Worm (Caenorhabditis elegans) whole organism, young adult: Measurements from ENCODE around the gene lido-17.

Source experiments
- B0019.2 ChIP-seq: fragments of 200-800 bp; sonication (Bioruptor generic); conservative IDR thresholded peaks from 2 replicates; pipeline ENCODE4 v1.3.6; 2022; ENCODE audit warnings: missing genetic modification reagents, missing genetic modification characterization, missing compliant biosample characterization
- F49E8.2 ChIP-seq: sonication (generic microtip); optimal IDR thresholded peaks from 3 replicates; lab custom pipeline; 2017; ENCODE audit warnings: missing genetic modification characterization, mild to moderate bottlenecking, missing compliant biosample characterization, antibody characterized with exemption, moderate library complexity; ENCODE audit not compliant: insufficient read depth
- F57A8.1 ChIP-seq: fragments of 200-800 bp; sonication (Bioruptor generic); optimal IDR thresholded peaks from 2 replicates; lab custom pipeline; 2018; ENCODE audit warnings: mild to moderate bottlenecking, missing genetic modification characterization, moderate library complexity, missing compliant biosample characterization
- Y53F4B.3 ChIP-seq: fragments of 200-800 bp; sonication (Bioruptor generic); IDR thresholded peaks from 2 replicates; pipeline ENCODE4 v1.3.6; 2022; ENCODE audit warnings: missing genetic modification reagents, missing genetic modification characterization, missing compliant biosample characterization
- Y95B8A.8 ChIP-seq: fragments of 200-800 bp; sonication (Bioruptor generic); IDR thresholded peaks from 2 replicates; pipeline ENCODE4 v1.3.6; 2022; ENCODE audit warnings: missing genetic modification reagents, missing genetic modification characterization, missing compliant biosample characterization
- ama-1 ChIP-seq, 3 experiments: fragments of 150-350 bp in 1 of 3; sonication (generic microtip) in 2 of 3; optimal IDR thresholded peaks; 2 replicates each; lab custom pipeline; 2014 to 2018; ENCODE audit warnings: missing biosample characterization in 2 of 3, missing genetic modification characterization in 2 of 3, missing genetic modification reagents in 2 of 3
- aptf-2 ChIP-seq: fragments of 200-800 bp; sonication (Bioruptor generic); conservative IDR thresholded peaks from 2 replicates; pipeline ENCODE4 v1.3.6; 2022; ENCODE audit warnings: missing genetic modification reagents, missing genetic modification characterization, missing compliant biosample characterization
- athp-1 ChIP-seq: sonication (generic microtip); optimal IDR thresholded peaks from 2 replicates; lab custom pipeline; 2017; ENCODE audit warnings: mild to moderate bottlenecking, missing genetic modification characterization, missing compliant biosample characterization
- attf-6 ChIP-seq: fragments of 200-800 bp; sonication (Bioruptor generic); IDR thresholded peaks from 2 replicates; pipeline ENCODE4 v1.3.6; 2022; ENCODE audit warnings: missing genetic modification reagents, missing genetic modification characterization, missing compliant biosample characterization
- cebp-2 ChIP-seq: fragments of 200-800 bp; sonication (Bioruptor generic); IDR thresholded peaks from 2 replicates; pipeline ENCODE4 v1.3.6; 2022; ENCODE audit warnings: missing genetic modification characterization, missing compliant biosample characterization
- die-1 ChIP-seq: sonication (generic microtip); optimal IDR thresholded peaks from 2 replicates; lab custom pipeline; 2016; ENCODE audit warnings: missing genotype, mild to moderate bottlenecking, missing genetic modification characterization, missing compliant biosample characterization
- dpff-1 ChIP-seq: sonication (generic microtip); optimal IDR thresholded peaks from 2 replicates; lab custom pipeline; 2017; ENCODE audit warnings: mild to moderate bottlenecking, missing genetic modification characterization, missing compliant biosample characterization
- hsf-1 ChIP-seq: fragments of 200-800 bp; sonication (Bioruptor generic); IDR thresholded peaks from 2 replicates; pipeline ENCODE4 v1.3.6; 2022; ENCODE audit warnings: missing genetic modification reagents, missing genetic modification characterization, missing compliant biosample characterization
- let-607 ChIP-seq, 2 experiments: fragments of 200-800 bp in 1 of 2; sonication (Bioruptor generic) in 1 of 2; sonication (generic microtip) in 1 of 2; optimal IDR thresholded peaks; 2 replicates each; lab custom pipeline; 2016 to 2018; ENCODE audit warnings: mild to moderate bottlenecking in 2 of 2, missing compliant biosample characterization in 2 of 2, missing genetic modification characterization in 2 of 2, moderate library complexity in 2 of 2, missing genotype in 1 of 2
- lin-40 ChIP-seq: sonication (generic microtip); optimal IDR thresholded peaks from 2 replicates; lab custom pipeline; 2016; ENCODE audit warnings: missing genetic modification characterization, mild to moderate bottlenecking, missing compliant biosample characterization, missing genotype, missing genetic modification reagents
- lsl-1 ChIP-seq: fragments of 200-800 bp; sonication (Bioruptor generic); optimal IDR thresholded peaks from 2 replicates; lab custom pipeline; 2018; ENCODE audit warnings: mild to moderate bottlenecking, missing genetic modification characterization, moderate library complexity, missing compliant biosample characterization
- madf-6 ChIP-seq: fragments of 200-800 bp; sonication (Bioruptor generic); IDR thresholded peaks from 2 replicates; pipeline ENCODE4 v1.3.6; 2022; ENCODE audit warnings: missing genetic modification reagents, missing genetic modification characterization, missing compliant biosample characterization
- mxl-1 ChIP-seq: sonication (generic microtip); optimal IDR thresholded peaks from 2 replicates; lab custom pipeline; 2016; ENCODE audit warnings: missing genetic modification characterization, missing compliant biosample characterization
- nhr-179 ChIP-seq: sonication (generic microtip); optimal IDR thresholded peaks from 2 replicates; lab custom pipeline; 2016; ENCODE audit warnings: mild to moderate bottlenecking, missing genetic modification characterization, missing compliant biosample characterization
- nhr-27 ChIP-seq: fragments of 200-800 bp; sonication (Bioruptor generic); optimal IDR thresholded peaks from 2 replicates; lab custom pipeline; 2018; ENCODE audit warnings: mild to moderate bottlenecking, missing genetic modification characterization, moderate library complexity, missing compliant biosample characterization
- nhr-80 ChIP-seq: sonication (generic microtip); optimal IDR thresholded peaks from 2 replicates; lab custom pipeline; 2016; ENCODE audit warnings: missing genetic modification characterization, missing compliant biosample characterization
- somi-1 ChIP-seq: fragments of 200-800 bp; sonication (Bioruptor generic); optimal IDR thresholded peaks from 2 replicates; lab custom pipeline; 2018; ENCODE audit warnings: mild to moderate bottlenecking, missing genetic modification characterization, missing compliant biosample characterization
- unc-62 ChIP-seq: fragments of 150-350 bp; optimal IDR thresholded peaks from 2 replicates; lab custom pipeline; 2014; ENCODE audit warnings: missing biosample characterization, missing genetic modification reagents, missing genetic modification characterization
- xnd-1 ChIP-seq: sonication (generic microtip); optimal IDR thresholded peaks from 2 replicates; lab custom pipeline; 2016; ENCODE audit warnings: missing genotype, missing genetic modification reagents, missing genetic modification characterization, missing compliant biosample characterization
- ztf-6 ChIP-seq: fragments of 200-800 bp; sonication (Bioruptor generic); IDR thresholded peaks from 2 replicates; pipeline ENCODE4 v1.3.6; 2022; ENCODE audit warnings: missing genetic modification reagents, missing genetic modification characterization, missing compliant biosample characterization

lido-17 gene

DNA sequence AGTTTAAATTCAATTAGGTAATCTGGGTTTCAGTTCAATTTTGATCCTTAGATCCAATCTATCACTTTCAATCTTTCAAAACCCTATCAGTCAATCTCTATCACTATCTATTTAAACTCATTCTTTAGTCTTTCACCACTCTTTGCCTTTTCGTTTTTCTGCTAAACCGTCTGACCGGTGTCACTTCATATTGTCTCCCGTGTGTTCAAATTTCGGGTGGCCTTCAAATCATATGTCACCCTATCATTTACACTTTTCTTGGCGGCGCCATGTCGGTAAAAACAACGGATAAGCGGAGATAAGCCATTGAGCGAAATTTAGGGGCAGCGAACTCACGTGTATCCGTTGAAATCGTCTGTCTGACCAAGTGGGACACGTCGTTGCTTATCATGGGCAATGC is 48.7 kb downstream of the lido-17 start:
- TF ChIP-seq nhr-179 (tag; lab: Kevin White, UChicago): no peak
- no peak for TF ChIP-seq madf-6
- TF ChIP-seq Y53F4B.3: no peak
- no peak for TF ChIP-seq unc-62
- TF ChIP-seq lsl-1 (GFP tag; lab: Kevin White, UChicago): no peak
- no peak for TF ChIP-seq let-607 (tag; optimal IDR thresholded peaks at IDR 0.05; lab: Kevin White, UChicago)
- TF ChIP-seq somi-1 (GFP tag; lab: Kevin White, UChicago): no peak
- TF ChIP-seq nhr-80: no peak
- TF ChIP-seq F49E8.2: no peak
- TF ChIP-seq aptf-2 (GFP tag; lab: Robert Waterston, UW): no peak
- no peak for TF ChIP-seq cebp-2 (GFP tag; lab: Robert Waterston, UW)
- no peak for TF ChIP-seq F57A8.1
- TF ChIP-seq attf-6: no peak

DNA sequence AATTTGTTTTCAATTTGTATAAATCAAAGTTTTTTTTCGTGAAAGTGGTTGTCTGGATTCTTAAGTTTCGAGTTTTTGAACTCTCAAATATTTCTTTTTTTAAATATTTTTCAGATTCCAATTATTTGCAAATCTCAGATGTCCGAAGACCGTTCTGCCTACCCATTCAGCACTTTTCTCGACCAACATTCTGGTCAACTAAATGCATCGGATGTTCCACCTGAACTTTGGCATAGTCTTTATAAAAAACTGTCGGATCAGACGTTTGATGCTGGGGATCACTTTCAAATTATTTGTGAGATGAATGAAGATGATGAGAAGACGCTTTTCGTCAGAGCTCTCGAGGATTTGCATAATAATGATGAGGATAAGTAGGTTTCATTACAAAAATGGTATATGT is 53.8 kb downstream of the lido-17 start, which contains the start of gene ttll-12:
Gene ttll-12, plus strand, starts transcription at position 139 of the 400 bp plus-strand sequence.
- TF ChIP-seq aptf-2 (GFP tag; lab: Robert Waterston, UW) (no peak), mxl-1 (tag; lab: Kevin White, UChicago) (no peak), lin-40 (tag; lab: Kevin White, UChicago) (no peak), madf-6 (no peak), Y95B8A.8 (GFP tag; lab: Robert Waterston, UW) (no peak), athp-1 (tag; lab: Kevin White, UChicago) (no peak), dpff-1 (no peak), xnd-1 (no peak), ztf-6 (GFP tag; lab: Robert Waterston, UW) (no peak), nhr-27 (tag; lab: Kevin White, UChicago) (no peak), B0019.2 (GFP tag; lab: Robert Waterston, UW) (no peak), ama-1 (optimal IDR thresholded peaks at IDR 0.05; lab: Kevin White, UChicago) (no peak), ama-1 (GFP tag; optimal IDR thresholded peaks at IDR 0.05; lab: Kevin White, UChicago) (no peak)

DNA sequence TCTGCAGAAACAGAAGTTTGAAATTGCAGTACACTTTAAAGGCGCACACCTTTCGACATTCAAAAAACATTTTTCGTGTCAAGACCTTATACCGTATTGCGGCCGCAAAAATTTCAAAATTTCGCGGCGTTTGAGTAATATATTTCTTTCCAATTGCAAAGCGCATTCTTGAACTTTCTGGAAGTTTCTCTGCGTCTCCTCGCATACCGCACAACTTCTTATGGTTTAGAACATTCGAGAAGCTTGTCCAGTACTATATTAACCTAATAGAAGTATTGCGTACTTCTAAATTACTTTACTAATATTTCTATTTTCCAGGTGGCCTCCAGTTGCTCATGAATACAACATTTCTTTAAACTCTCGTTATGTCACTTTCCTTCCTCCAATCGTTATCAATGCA is 56.0 kb downstream of the lido-17 start:
- TF ChIP-seq die-1 (tag; lab: Kevin White, UChicago) (no peak), hsf-1 (GFP tag; lab: Robert Waterston, UW) (peak; percentile 73)
